Worm (Caenorhabditis elegans): ENCODE measurements around the gene nmur-3.
A peak's percentile ranks its signal among the peaks of the same experiment; 100 is the strongest.

nmur-3 gene

ce11 chrX:4457853-4458322 lies 8.4 kb upstream of the nmur-3 start, which contains the start of gene aps-2:
Gene aps-2 (plus strand): TSS chrX:4458272.
- TF ChIP-seq egl-13 (tag; optimal IDR thresholded peaks at IDR 0.05) (peak; percentile 13), unc-86 (tag; optimal IDR thresholded peaks at IDR 0.05) (peak; percentile 41), alr-1 (tag; optimal IDR thresholded peaks at IDR 0.05; ENCODE audit: borderline replicate concordance) (no peak), C16A3.4 (tag; optimal IDR thresholded peaks at IDR 0.05) (peak; percentile 45), F16B12.6 (tag; optimal IDR thresholded peaks at IDR 0.05) (peak; percentile 15), ets-5 (GFP tag; IDR thresholded peaks at IDR 0.05) (no peak), ceh-90 (tag; optimal IDR thresholded peaks at IDR 0.05) (no peak), swsn-7 (tag; optimal IDR thresholded peaks at IDR 0.05) (peak; percentile 57), ceh-82 (tag; optimal IDR thresholded peaks at IDR 0.05) (peak in 2 of 3 experiments; percentile 5 to 67), jun-1 (tag; optimal IDR thresholded peaks at IDR 0.05) (peak; percentile 40), fkh-8 (tag; optimal IDR thresholded peaks at IDR 0.05) (peak; percentile 26), rnt-1 (tag; optimal IDR thresholded peaks at IDR 0.05) (peak; percentile 62), skn-1 (tag; optimal IDR thresholded peaks at IDR 0.05) (no peak), hlh-17 (GFP tag; optimal IDR thresholded peaks at IDR 0.05; ENCODE audit: borderline replicate concordance) (no peak), mdl-1 (tag; optimal IDR thresholded peaks at IDR 0.05) (peak in 1 of 2 experiments; percentile 8), snu-23 (GFP tag; optimal IDR thresholded peaks at IDR 0.05) (peak; percentile 67), efl-1 (optimal IDR thresholded peaks at IDR 0.05) (peak; percentile 48 to 69), efl-1 (GFP tag; optimal IDR thresholded peaks at IDR 0.05 in 1 of 2) (peak in 1 of 2 experiments; percentile 90), mep-1 (tag; optimal IDR thresholded peaks at IDR 0.05) (peak; percentile 38), fkh-10 (GFP tag; optimal IDR thresholded peaks at IDR 0.05) (peak; percentile 39), nhr-237 (tag; optimal IDR thresholded peaks at IDR 0.05) (no peak), sox-4 (tag; optimal IDR thresholded peaks at IDR 0.05) (no peak), nhr-76 (tag; optimal IDR thresholded peaks at IDR 0.05) (no peak), nhr-90 (tag; optimal IDR thresholded peaks at IDR 0.05; ENCODE audit: poor library complexity) (peak; percentile 28), lsy-2 (tag; optimal IDR thresholded peaks at IDR 0.05) (peak; percentile 34 to 70), nhr-47 (tag; optimal IDR thresholded peaks at IDR 0.05) (peak; percentile 69), dpl-1 (GFP tag; optimal IDR thresholded peaks at IDR 0.05) (peak; percentile 28 to 49 (median 47)), nhr-20 (tag; optimal IDR thresholded peaks at IDR 0.05) (peak; percentile 53), elt-2 (tag; optimal IDR thresholded peaks at IDR 0.05) (no peak), nhr-85 (tag) (peak; percentile 64), pax-3 (tag; optimal IDR thresholded peaks at IDR 0.05) (no peak), efl-3 (GFP tag; optimal IDR thresholded peaks at IDR 0.05) (no peak), lin-14 (GFP tag; optimal IDR thresholded peaks at IDR 0.05) (peak; percentile 74), xbp-1 (tag; optimal IDR thresholded peaks at IDR 0.05) (peak; percentile 71), egl-27 (tag; optimal IDR thresholded peaks at IDR 0.05) (no peak), blmp-1 (tag; optimal IDR thresholded peaks at IDR 0.05) (peak; percentile 22), ceh-88 (GFP tag; IDR thresholded peaks at IDR 0.05) (no peak), ceh-63 (GFP tag; optimal IDR thresholded peaks at IDR 0.05) (no peak), lin-35 (GFP tag; optimal IDR thresholded peaks at IDR 0.05) (peak; percentile 32 to 61), aha-1 (tag; optimal IDR thresholded peaks at IDR 0.05) (no peak), zag-1 (tag; optimal IDR thresholded peaks at IDR 0.05) (no peak), sptf-1 (tag; optimal IDR thresholded peaks at IDR 0.05) (no peak), nhr-77 (tag; optimal IDR thresholded peaks at IDR 0.05) (no peak), nhr-19 (GFP tag; conservative IDR thresholded peaks at IDR 0.05) (peak; percentile 38), hlh-4 (tag; optimal IDR thresholded peaks at IDR 0.05) (no peak), nhr-11 (tag; optimal IDR thresholded peaks at IDR 0.05) (no peak), ama-1 (optimal IDR thresholded peaks at IDR 0.05) (no peak), lin-39 (tag; optimal IDR thresholded peaks at IDR 0.05) (peak; percentile 28), pag-3 (tag; optimal IDR thresholded peaks at IDR 0.05; ENCODE audit: borderline replicate concordance, insufficient read depth) (no peak), fos-1 (tag; optimal IDR thresholded peaks at IDR 0.05) (no peak), snpc-4 (tag; optimal IDR thresholded peaks at IDR 0.05) (no peak), Y116A8C.19 (tag; optimal IDR thresholded peaks at IDR 0.05; ENCODE audit: borderline replicate concordance) (no peak)
